Worm (Caenorhabditis elegans) whole organism, young adult: ENCODE measurements around the gene myrf-1.

Experiments
- B0336.3 ChIP-seq: fragments of 200-800 bp; sonication (Bioruptor generic); IDR thresholded peaks from 2 replicates; pipeline ENCODE4 v1.3.6; 2022; ENCODE audit warnings: missing genetic modification characterization, missing compliant biosample characterization
- F33H1.4 ChIP-seq: fragments of 200-800 bp; sonication (Bioruptor generic); IDR thresholded peaks from 2 replicates; pipeline ENCODE4 v1.3.6; 2022; ENCODE audit warnings: missing genetic modification reagents, missing genetic modification characterization, missing compliant biosample characterization
- F39B2.1 ChIP-seq: fragments of 200-800 bp; sonication (Bioruptor generic); IDR thresholded peaks from 2 replicates; pipeline ENCODE4 v1.3.6; 2022; ENCODE audit warnings: missing genetic modification reagents, missing genetic modification characterization, missing compliant biosample characterization
- F52B5.7 ChIP-seq: sonication (generic microtip); optimal IDR thresholded peaks from 2 replicates; lab custom pipeline; 2016; ENCODE audit warnings: mild to moderate bottlenecking, missing genetic modification characterization, missing compliant biosample characterization
- K11D2.4 ChIP-seq: fragments of 200-800 bp; sonication (Bioruptor generic); IDR thresholded peaks from 2 replicates; pipeline ENCODE4 v1.3.6; 2022; ENCODE audit warnings: missing genetic modification reagents, missing genetic modification characterization, missing compliant biosample characterization
- Y53F4B.3 ChIP-seq: fragments of 200-800 bp; sonication (Bioruptor generic); IDR thresholded peaks from 2 replicates; pipeline ENCODE4 v1.3.6; 2022; ENCODE audit warnings: missing genetic modification reagents, missing genetic modification characterization, missing compliant biosample characterization
- Y53G8AR.9 ChIP-seq: fragments of 200-800 bp; sonication (Bioruptor generic); conservative IDR thresholded peaks from 2 replicates; pipeline ENCODE4 v1.3.6; 2022; ENCODE audit warnings: missing genetic modification reagents, missing genetic modification characterization, missing compliant biosample characterization
- Y67H2A.10 ChIP-seq: fragments of 200-800 bp; sonication (Bioruptor generic); conservative IDR thresholded peaks from 2 replicates; pipeline ENCODE4 v1.3.6; 2022; ENCODE audit warnings: missing genetic modification reagents, missing genetic modification characterization, missing compliant biosample characterization
- ZK185.1 ChIP-seq: sonication (generic microtip); optimal IDR thresholded peaks from 2 replicates; lab custom pipeline; 2016; ENCODE audit warnings: mild to moderate bottlenecking, missing genetic modification characterization, missing compliant biosample characterization; ENCODE audit not compliant: poor library complexity, severe bottlenecking
- akir-1 ChIP-seq: fragments of 200-800 bp; sonication (Bioruptor generic); optimal IDR thresholded peaks from 2 replicates; lab custom pipeline; 2018; ENCODE audit warnings: mild to moderate bottlenecking, missing genetic modification characterization, moderate library complexity, missing compliant biosample characterization
- ama-1 ChIP-seq, 3 experiments: fragments of 150-350 bp in 1 of 3; sonication (generic microtip) in 2 of 3; optimal IDR thresholded peaks; 2 replicates each; lab custom pipeline; 2014 to 2018; ENCODE audit warnings: missing biosample characterization in 2 of 3, missing genetic modification characterization in 2 of 3, missing genetic modification reagents in 2 of 3
- aptf-2 ChIP-seq: fragments of 200-800 bp; sonication (Bioruptor generic); conservative IDR thresholded peaks from 2 replicates; pipeline ENCODE4 v1.3.6; 2022; ENCODE audit warnings: missing genetic modification reagents, missing genetic modification characterization, missing compliant biosample characterization
- atf-7 ChIP-seq: sonication (generic microtip); optimal IDR thresholded peaks from 2 replicates; lab custom pipeline; 2017; ENCODE audit warnings: mild to moderate bottlenecking, missing genetic modification characterization, missing compliant biosample characterization
- bed-2 ChIP-seq: fragments of 200-800 bp; sonication (Bioruptor generic); IDR thresholded peaks from 2 replicates; pipeline ENCODE4 v1.3.6; 2022; ENCODE audit warnings: missing genetic modification reagents, missing genetic modification characterization, missing compliant biosample characterization
- cebp-1 ChIP-seq, 2 experiments: fragments of 200-800 bp in 1 of 2; sonication (Bioruptor generic) in 1 of 2; sonication (generic microtip) in 1 of 2; IDR thresholded peaks in 1 of 2; optimal IDR thresholded peaks in 1 of 2; 2 replicates each; pipeline versions ENCODE4 v1.3.6 to Lab custom; 2017 to 2022; ENCODE audit warnings: missing compliant biosample characterization in 2 of 2, missing genetic modification characterization in 2 of 2, mild to moderate bottlenecking in 1 of 2, missing genetic modification reagents in 1 of 2, moderate library complexity in 1 of 2
- chd-7 ChIP-seq: sonication (generic microtip); optimal IDR thresholded peaks from 2 replicates; lab custom pipeline; 2016; ENCODE audit warnings: mild to moderate bottlenecking, missing genetic modification characterization, moderate library complexity, missing compliant biosample characterization
- dox-1 ChIP-seq: fragments of 200-800 bp; sonication (Bioruptor generic); IDR thresholded peaks from 2 replicates; pipeline ENCODE4 v1.3.6; 2022; ENCODE audit warnings: missing genetic modification reagents, missing genetic modification characterization, missing compliant biosample characterization
- dpff-1 ChIP-seq: sonication (generic microtip); optimal IDR thresholded peaks from 2 replicates; lab custom pipeline; 2017; ENCODE audit warnings: mild to moderate bottlenecking, missing genetic modification characterization, missing compliant biosample characterization
- efl-1 ChIP-seq: fragments of 150-350 bp; optimal IDR thresholded peaks from 2 replicates; lab custom pipeline; 2014; ENCODE audit warnings: missing biosample characterization, missing genetic modification reagents, missing genetic modification characterization
- fkh-3 ChIP-seq: sonication (generic microtip); optimal IDR thresholded peaks from 2 replicates; lab custom pipeline; 2016; ENCODE audit warnings: mild to moderate bottlenecking, missing genetic modification characterization, missing compliant biosample characterization
- hmg-20 ChIP-seq: fragments of 200-800 bp; sonication (Bioruptor generic); IDR thresholded peaks from 2 replicates; pipeline ENCODE4 v1.3.6; 2022; ENCODE audit warnings: missing genetic modification reagents, missing genetic modification characterization, missing compliant biosample characterization
- let-526 ChIP-seq: fragments of 200-800 bp; sonication (Bioruptor generic); IDR thresholded peaks from 2 replicates; pipeline ENCODE4 v1.3.6; 2022; ENCODE audit warnings: missing genetic modification reagents, missing genetic modification characterization, missing compliant biosample characterization
- lir-1 ChIP-seq: fragments of 200-800 bp; sonication (Bioruptor generic); conservative IDR thresholded peaks from 2 replicates; pipeline ENCODE4 v1.3.6; 2022; ENCODE audit warnings: missing genetic modification reagents, missing genetic modification characterization, missing compliant biosample characterization
- lsl-1 ChIP-seq: fragments of 200-800 bp; sonication (Bioruptor generic); optimal IDR thresholded peaks from 2 replicates; lab custom pipeline; 2018; ENCODE audit warnings: mild to moderate bottlenecking, missing genetic modification characterization, moderate library complexity, missing compliant biosample characterization
- madf-6 ChIP-seq: fragments of 200-800 bp; sonication (Bioruptor generic); IDR thresholded peaks from 2 replicates; pipeline ENCODE4 v1.3.6; 2022; ENCODE audit warnings: missing genetic modification reagents, missing genetic modification characterization, missing compliant biosample characterization
- madf-8 ChIP-seq: fragments of 200-800 bp; sonication (Bioruptor generic); conservative IDR thresholded peaks from 2 replicates; pipeline ENCODE4 v1.3.6; 2022; ENCODE audit warnings: missing genetic modification reagents, missing genetic modification characterization, missing compliant biosample characterization
- nfya-1 ChIP-seq: sonication (generic microtip); optimal IDR thresholded peaks from 2 replicates; lab custom pipeline; 2017; ENCODE audit warnings: antibody characterized with exemption, missing compliant biosample characterization, missing genetic modification characterization, borderline replicate concordance; ENCODE audit not compliant: insufficient read depth
- nfya-2 ChIP-seq: fragments of 200-800 bp; sonication (Bioruptor generic); IDR thresholded peaks from 2 replicates; pipeline ENCODE4 v1.3.6; 2022; ENCODE audit warnings: missing genetic modification reagents, missing genetic modification characterization, missing compliant biosample characterization
- nfyb-1 ChIP-seq: fragments of 200-800 bp; sonication (Bioruptor generic); IDR thresholded peaks from 2 replicates; pipeline ENCODE4 v1.3.6; 2022; ENCODE audit warnings: missing genetic modification reagents, missing genetic modification characterization, missing compliant biosample characterization
- pbrm-1 ChIP-seq: fragments of 200-800 bp; sonication (Bioruptor generic); IDR thresholded peaks from 2 replicates; pipeline ENCODE4 v1.3.6; 2022; ENCODE audit warnings: missing genetic modification reagents, missing genetic modification characterization, missing compliant biosample characterization
- rcor-1 ChIP-seq: fragments of 200-800 bp; sonication (Bioruptor generic); IDR thresholded peaks from 2 replicates; pipeline ENCODE4 v1.3.6; 2022; ENCODE audit warnings: missing genetic modification reagents, missing genetic modification characterization, missing compliant biosample characterization
- sea-2 ChIP-seq: fragments of 200-800 bp; sonication (Bioruptor generic); IDR thresholded peaks from 2 replicates; pipeline ENCODE4 v1.3.6; 2022; ENCODE audit warnings: missing genetic modification characterization, missing compliant biosample characterization
- snpc-1.3 ChIP-seq: sonication (generic microtip); optimal IDR thresholded peaks from 2 replicates; lab custom pipeline; 2017; ENCODE audit warnings: missing genetic modification characterization, mild to moderate bottlenecking, missing compliant biosample characterization, antibody characterized with exemption, moderate library complexity, missing genotype, missing genetic modification reagents; ENCODE audit not compliant: insufficient read depth
- snpc-3.4 ChIP-seq: sonication (generic microtip); optimal IDR thresholded peaks from 2 replicates; lab custom pipeline; 2017; ENCODE audit warnings: missing genetic modification characterization, mild to moderate bottlenecking, missing compliant biosample characterization, antibody characterized with exemption, moderate library complexity, missing genotype, missing genetic modification reagents
- somi-1 ChIP-seq: fragments of 200-800 bp; sonication (Bioruptor generic); optimal IDR thresholded peaks from 2 replicates; lab custom pipeline; 2018; ENCODE audit warnings: mild to moderate bottlenecking, missing genetic modification characterization, missing compliant biosample characterization
- unc-130 ChIP-seq: sonication (generic microtip); optimal IDR thresholded peaks from 2 replicates; lab custom pipeline; 2016; ENCODE audit warnings: missing genetic modification reagents, missing genetic modification characterization, missing compliant biosample characterization
- unc-62 ChIP-seq: fragments of 150-350 bp; optimal IDR thresholded peaks from 2 replicates; lab custom pipeline; 2014; ENCODE audit warnings: missing biosample characterization, missing genetic modification reagents, missing genetic modification characterization
- zfh-2 ChIP-seq: fragments of 200-800 bp; sonication (Bioruptor generic); conservative IDR thresholded peaks from 2 replicates; pipeline ENCODE4 v1.3.6; 2022; ENCODE audit warnings: missing genetic modification reagents, missing genetic modification characterization, missing compliant biosample characterization
- ztf-25 ChIP-seq: fragments of 200-800 bp; sonication (Bioruptor generic); IDR thresholded peaks from 2 replicates; pipeline ENCODE4 v1.3.6; 2022; ENCODE audit warnings: missing genetic modification reagents, missing genetic modification characterization, missing compliant biosample characterization
- ztf-28 ChIP-seq: fragments of 200-800 bp; sonication (Bioruptor generic); IDR thresholded peaks from 2 replicates; pipeline ENCODE4 v1.3.6; 2022; ENCODE audit warnings: missing genetic modification reagents, missing genetic modification characterization, missing compliant biosample characterization

Gene myrf-1

DNA sequence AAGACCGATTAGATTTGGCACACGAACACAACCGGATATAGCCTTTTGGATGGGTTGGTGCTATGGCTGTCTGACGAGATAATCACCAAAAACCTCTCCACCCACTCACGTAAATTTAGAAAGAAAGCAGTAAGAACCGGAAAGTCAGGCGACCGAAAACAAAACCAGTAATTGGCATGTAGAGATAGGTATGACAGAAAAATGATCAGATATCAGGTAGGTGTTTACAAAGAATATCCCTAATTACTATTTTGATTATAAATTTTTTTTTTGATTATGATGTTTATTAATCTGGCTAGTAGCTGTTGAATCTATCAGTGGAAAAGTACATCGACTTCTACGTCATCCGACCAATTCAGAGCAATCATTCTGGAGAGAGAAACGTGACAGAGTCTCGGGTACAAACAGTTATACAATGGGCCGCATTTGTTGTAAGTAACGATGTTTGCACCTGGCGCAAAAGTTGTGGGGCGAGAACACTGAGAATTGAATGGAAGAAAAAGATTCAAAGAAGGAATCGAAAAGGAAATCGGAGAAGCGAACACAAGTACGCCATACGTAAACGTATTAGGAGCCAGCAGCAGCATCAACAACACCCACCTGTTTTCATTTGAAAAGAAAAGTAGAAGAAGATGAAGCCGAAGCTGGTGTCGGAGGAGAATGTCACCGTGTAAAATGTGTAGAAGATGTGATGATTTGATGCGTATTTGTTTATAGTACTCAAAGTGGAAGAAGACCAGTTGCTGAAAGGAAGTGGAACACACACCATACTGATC, 48.7 kb upstream of the myrf-1 start (continued):
- TF ChIP-seq nfya-2 (no peak), lsl-1 (GFP tag; lab: Kevin White, UChicago) (no peak), nfyb-1 (0 out of 2 replicates have a peak, but pooled peaks have one; percentile 42), akir-1 (GFP tag; lab: Kevin White, UChicago) (no peak), ama-1 (optimal IDR thresholded peaks at IDR 0.05; lab: Kevin White, UChicago) (peak; percentile 42), ama-1 (GFP tag; optimal IDR thresholded peaks at IDR 0.05; lab: Kevin White, UChicago) (peak in 1 of 2 experiments; percentile 2), ZK185.1 (tag; lab: Kevin White, UChicago) (no peak), madf-6 (no peak), Y53G8AR.9 (GFP tag; lab: Robert Waterston, UW) (peak; percentile 60; the same call in 1 of the 2 replicates), aptf-2 (GFP tag; lab: Robert Waterston, UW) (no peak)

DNA sequence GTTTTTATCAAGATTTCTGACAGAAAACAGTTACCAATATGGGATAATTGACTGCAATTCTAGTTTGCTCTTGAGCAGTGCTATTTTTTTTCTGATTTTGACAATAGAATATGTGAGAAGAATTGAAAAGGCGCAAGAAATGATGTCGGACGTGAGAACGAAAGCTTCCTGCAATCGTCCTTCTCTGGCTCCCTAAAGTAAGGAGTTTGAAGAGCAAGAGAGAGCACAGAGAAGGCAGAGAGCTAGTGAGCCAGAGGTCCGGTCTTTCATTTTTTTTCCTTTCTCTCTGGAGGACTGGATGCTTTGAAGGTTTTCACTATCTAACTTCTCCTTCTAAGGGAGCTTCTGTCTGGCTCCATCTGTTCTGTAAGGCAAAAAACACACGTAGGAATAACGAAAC, 47.8 kb upstream of the myrf-1 start:
- TF ChIP-seq ama-1 (optimal IDR thresholded peaks at IDR 0.05; lab: Kevin White, UChicago) (peak; percentile 82), ama-1 (GFP tag; optimal IDR thresholded peaks at IDR 0.05; lab: Kevin White, UChicago) (no peak), F52B5.7 (tag; lab: Kevin White, UChicago) (no peak), cebp-1 (GFP tag; IDR thresholded peaks at IDR 0.05; lab: Robert Waterston, UW) (no peak), cebp-1 (tag; optimal IDR thresholded peaks at IDR 0.05; lab: Kevin White, UChicago) (peak; percentile 9), lir-1 (GFP tag; lab: Robert Waterston, UW) (no peak), ZK185.1 (tag; lab: Kevin White, UChicago) (no peak), sea-2 (no peak), unc-62 (GFP tag; lab: Kevin White, UChicago) (no peak), dpff-1 (tag; lab: Kevin White, UChicago) (no peak), nfya-1 (tag; lab: Kevin White, UChicago) (no peak), Y53F4B.3 (GFP tag; lab: Robert Waterston, UW) (no peak), somi-1 (GFP tag; lab: Kevin White, UChicago) (no peak), snpc-1.3 (tag; lab: Kevin White, UChicago) (no peak), hmg-20 (GFP tag; lab: Robert Waterston, UW) (no peak), zfh-2 (GFP tag; lab: Robert Waterston, UW) (peak; percentile 17; the same call in 1 of the 2 replicates), ztf-28 (no peak)

ce11 chrII:10548778-10549671, 46.7 kb upstream of the myrf-1 start:
- TF ChIP-seq F39B2.1 (GFP tag; lab: Robert Waterston, UW): 0 out of 2 replicates have a peak, but pooled peaks have one; percentile 33
- no peak for TF ChIP-seq snpc-3.4
- peak; percentile 65; the same call in 1 of the 2 replicates for TF ChIP-seq rcor-1 (GFP tag; lab: Robert Waterston, UW)
- peak; percentile 37; the same call in 1 of the 2 replicates for TF ChIP-seq B0336.3 (GFP tag; lab: Robert Waterston, UW)
- peak; percentile 87 for TF ChIP-seq K11D2.4 (GFP tag; lab: Robert Waterston, UW)
- TF ChIP-seq bed-2 (GFP tag; lab: Robert Waterston, UW): no peak
- TF ChIP-seq atf-7 (tag; lab: Kevin White, UChicago): peak; percentile 91
- TF ChIP-seq F33H1.4 (GFP tag; lab: Robert Waterston, UW): 0 out of 2 replicates have a peak, but pooled peaks have one; percentile 24
- peak; percentile 67 for TF ChIP-seq dox-1 (GFP tag; lab: Robert Waterston, UW)
- TF ChIP-seq madf-8 (GFP tag; lab: Robert Waterston, UW): no peak
- TF ChIP-seq pbrm-1: peak; percentile 59
- no peak for TF ChIP-seq fkh-3
- peak; percentile 58; the same call in 1 of the 2 replicates for TF ChIP-seq Y67H2A.10 (GFP tag; lab: Robert Waterston, UW)
- no peak for TF ChIP-seq nfya-2
- TF ChIP-seq efl-1 (GFP tag; lab: Kevin White, UChicago): no peak
- TF ChIP-seq unc-130 (GFP tag; lab: Kevin White, UChicago): no peak
- TF ChIP-seq let-526 (GFP tag; lab: Robert Waterston, UW): peak; percentile 88
- TF ChIP-seq ztf-25 (GFP tag; lab: Robert Waterston, UW): 0 out of 2 replicates have a peak, but pooled peaks have one; percentile 6
- TF ChIP-seq chd-7: peak; percentile 67
